Worm (Caenorhabditis elegans): ENCODE measurements around the gene F58D2.5.

DNA sequence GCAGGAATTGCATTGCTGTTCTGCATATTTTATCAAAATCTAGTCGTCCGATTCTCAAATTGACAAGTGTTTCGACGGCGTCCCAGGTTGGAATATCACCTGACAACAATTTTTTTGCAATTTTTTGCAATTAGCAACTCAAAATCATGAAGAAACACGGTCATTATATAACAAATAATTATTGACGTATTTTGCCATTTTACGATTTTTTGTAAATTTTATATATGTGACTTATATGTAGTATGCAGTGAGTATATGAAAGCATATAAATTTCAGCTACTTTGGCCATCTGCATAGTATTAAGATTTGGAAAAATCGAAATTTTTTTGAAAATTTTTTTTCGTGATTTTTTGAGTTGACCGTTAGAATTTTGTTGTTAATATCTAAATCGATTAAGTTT is 12.4 kb downstream of the F58D2.5 start, which contains the start of gene F58D2.3:
- no peak for TF ChIP-seq tab-1 (GFP tag; IDR thresholded peaks at IDR 0.05)
- TF ChIP-seq T22C8.4 (GFP tag; IDR thresholded peaks at IDR 0.05) = no peak
- TF ChIP-seq flt-1 (GFP tag; IDR thresholded peaks at IDR 0.05) = no peak
- TF ChIP-seq ref-1 (GFP tag; conservative IDR thresholded peaks at IDR 0.05) = no peak
- TF ChIP-seq ztf-29 (GFP tag; IDR thresholded peaks at IDR 0.05) = no peak

All from whole organism, midembryonic.